Worm (Caenorhabditis elegans) whole organism, L4 larva: ENCODE data around the gene F49C12.2.

Experiments used
- ZK337.2 ChIP-seq: fragments of 200-800 bp; sonication (Bioruptor generic); IDR thresholded peaks from 2 replicates; pipeline ENCODE4 v1.3.6; 2022; ENCODE audit warnings: missing genetic modification reagents, missing genetic modification characterization, missing compliant biosample characterization
- aha-1 ChIP-seq: fragments of 150-350 bp; peaks from one replicate; lab custom pipeline; 2014; ENCODE audit warnings: missing biosample characterization, missing genetic modification characterization
- arid-1 ChIP-seq: fragments of 200-800 bp; sonication (Bioruptor generic); conservative IDR thresholded peaks from 2 replicates; pipeline ENCODE4 v1.3.6; 2022; ENCODE audit warnings: missing genetic modification reagents, missing genetic modification characterization, missing compliant biosample characterization
- ceh-20 ChIP-seq: fragments of 200-800 bp; sonication (Bioruptor generic); IDR thresholded peaks from 2 replicates; pipeline ENCODE4 v1.3.6; 2022; ENCODE audit warnings: missing genetic modification reagents, missing genetic modification characterization, missing compliant biosample characterization
- ceh-44 ChIP-seq: fragments of 200-800 bp; sonication (Bioruptor generic); IDR thresholded peaks from 2 replicates; pipeline ENCODE4 v1.3.6; 2022; ENCODE audit warnings: missing genetic modification reagents, missing genetic modification characterization, missing compliant biosample characterization
- ceh-62 ChIP-seq: sonication (generic microtip); optimal IDR thresholded peaks from 2 replicates; lab custom pipeline; 2017; ENCODE audit warnings: missing biosample characterization, missing genetic modification characterization
- ceh-82 ChIP-seq: sonication (generic microtip); optimal IDR thresholded peaks from 2 replicates; lab custom pipeline; 2017; ENCODE audit warnings: missing biosample characterization, missing genetic modification characterization
- daf-8 ChIP-seq: fragments of 200-800 bp; sonication (Bioruptor generic); IDR thresholded peaks from 2 replicates; pipeline ENCODE4 v1.3.6; 2022; ENCODE audit warnings: missing genetic modification characterization, missing compliant biosample characterization
- dmd-9 ChIP-seq: fragments of 200-800 bp; sonication (Bioruptor generic); IDR thresholded peaks from 2 replicates; pipeline ENCODE4 v1.3.6; 2022; ENCODE audit warnings: missing genetic modification reagents, missing genetic modification characterization, missing compliant biosample characterization
- dpl-1 ChIP-seq: fragments of 150-350 bp; optimal IDR thresholded peaks from 2 replicates; lab custom pipeline; 2014; ENCODE audit warnings: missing biosample characterization, missing genetic modification reagents, missing genetic modification characterization
- dve-1 ChIP-seq: sonication (generic microtip); optimal IDR thresholded peaks from 2 replicates; lab custom pipeline; 2017; ENCODE audit warnings: antibody characterized with exemption, mild to moderate bottlenecking, missing genetic modification characterization, missing compliant biosample characterization; ENCODE audit not compliant: insufficient read depth
- egl-43 ChIP-seq: fragments of 200-800 bp; sonication (Bioruptor generic); IDR thresholded peaks from 2 replicates; pipeline ENCODE4 v1.3.6; 2022; ENCODE audit warnings: missing genetic modification reagents, missing genetic modification characterization, missing compliant biosample characterization
- hif-1 ChIP-seq, 2 experiments: sonication (generic microtip); optimal IDR thresholded peaks; 2 replicates each; lab custom pipeline; 2016 to 2017; ENCODE audit warnings: missing compliant biosample characterization in 2 of 2, missing genetic modification characterization in 2 of 2, missing genetic modification reagents in 2 of 2, missing genotype in 2 of 2, mild to moderate bottlenecking in 1 of 2
- hlh-11 ChIP-seq: fragments of 200-800 bp; sonication (Bioruptor generic); optimal IDR thresholded peaks from 2 replicates; lab custom pipeline; 2018; ENCODE audit warnings: mild to moderate bottlenecking, missing genetic modification characterization, missing compliant biosample characterization
- lin-1 ChIP-seq: fragments of 200-800 bp; sonication (Bioruptor generic); IDR thresholded peaks from 2 replicates; pipeline ENCODE4 v1.3.6; 2022; ENCODE audit warnings: missing genetic modification reagents, missing genetic modification characterization, missing compliant biosample characterization
- lin-13 ChIP-seq: fragments of 150-350 bp; optimal IDR thresholded peaks from 2 replicates; lab custom pipeline; 2014; ENCODE audit warnings: missing biosample characterization, missing genetic modification reagents, missing genetic modification characterization
- lin-15B ChIP-seq: fragments of 150-350 bp; sonication (generic microtip); optimal IDR thresholded peaks from 3 replicates; lab custom pipeline; 2014; ENCODE audit warnings: missing biosample characterization, missing genetic modification characterization
- lin-29 ChIP-seq: fragments of 200-800 bp; sonication (Bioruptor generic); IDR thresholded peaks from 2 replicates; pipeline ENCODE4 v1.3.6; 2022; ENCODE audit warnings: missing genetic modification reagents, missing genetic modification characterization, missing compliant biosample characterization
- lsy-2 ChIP-seq, 2 experiments: fragments of 150-350 bp in 1 of 2; sonication (generic microtip) in 1 of 2; optimal IDR thresholded peaks; 2 replicates each; lab custom pipeline; 2014 to 2017; ENCODE audit warnings: missing biosample characterization in 2 of 2, missing genetic modification characterization in 2 of 2
- madf-5 ChIP-seq, 2 experiments: fragments of 200-800 bp; sonication (Bioruptor generic); IDR thresholded peaks; 2 replicates each; pipeline ENCODE4 v1.3.6; 2022; ENCODE audit warnings: missing compliant biosample characterization in 2 of 2, missing genetic modification characterization in 2 of 2
- madf-9 ChIP-seq: fragments of 200-800 bp; sonication (Bioruptor generic); conservative IDR thresholded peaks from 2 replicates; pipeline ENCODE4 v1.3.6; 2022; ENCODE audit warnings: missing genetic modification reagents, missing genetic modification characterization, missing compliant biosample characterization
- mxl-3 ChIP-seq: fragments of 200-800 bp; sonication (Bioruptor generic); optimal IDR thresholded peaks from 2 replicates; lab custom pipeline; 2018; ENCODE audit warnings: mild to moderate bottlenecking, missing genetic modification characterization, missing compliant biosample characterization
- nhr-102 ChIP-seq: sonication (generic microtip); optimal IDR thresholded peaks from 2 replicates; lab custom pipeline; 2016; ENCODE audit warnings: mild to moderate bottlenecking, missing genetic modification characterization, moderate library complexity, missing compliant biosample characterization
- nhr-11 ChIP-seq: fragments of 150-350 bp; optimal IDR thresholded peaks from 2 replicates; lab custom pipeline; 2014; ENCODE audit warnings: missing biosample characterization, missing genetic modification characterization
- nhr-111 ChIP-seq: fragments of 200-800 bp; sonication (Bioruptor generic); optimal IDR thresholded peaks from 2 replicates; lab custom pipeline; 2018; ENCODE audit warnings: mild to moderate bottlenecking, missing genetic modification characterization, missing compliant biosample characterization
- nhr-25 ChIP-seq: sonication (generic microtip); optimal IDR thresholded peaks from 2 replicates; lab custom pipeline; 2017; ENCODE audit warnings: missing genetic modification characterization, mild to moderate bottlenecking, missing compliant biosample characterization, antibody characterized with exemption, moderate library complexity, borderline replicate concordance; ENCODE audit not compliant: insufficient read depth
- nhr-28 ChIP-seq: fragments of 150-350 bp; optimal IDR thresholded peaks from 2 replicates; lab custom pipeline; 2014; ENCODE audit warnings: missing biosample characterization, missing genetic modification characterization
- nhr-41 ChIP-seq: fragments of 200-800 bp; sonication (Bioruptor generic); IDR thresholded peaks from 2 replicates; pipeline ENCODE4 v1.3.6; 2022; ENCODE audit warnings: missing genetic modification reagents, missing genetic modification characterization, missing compliant biosample characterization
- nhr-48 ChIP-seq: sonication (generic microtip); optimal IDR thresholded peaks from 2 replicates; lab custom pipeline; 2016; ENCODE audit warnings: mild to moderate bottlenecking, missing genetic modification characterization, missing compliant biosample characterization
- nhr-77 ChIP-seq: fragments of 150-350 bp; optimal IDR thresholded peaks from 2 replicates; lab custom pipeline; 2014; ENCODE audit warnings: missing biosample characterization, missing genetic modification characterization
- rbr-2 ChIP-seq: sonication (generic microtip); optimal IDR thresholded peaks from 2 replicates; lab custom pipeline; 2016; ENCODE audit warnings: missing genotype, missing genetic modification characterization, missing compliant biosample characterization
- sdz-12 ChIP-seq: fragments of 200-800 bp; sonication (Bioruptor generic); optimal IDR thresholded peaks from 2 replicates; lab custom pipeline; 2018; ENCODE audit warnings: mild to moderate bottlenecking, missing genetic modification characterization, missing compliant biosample characterization
- set-16 ChIP-seq: fragments of 200-800 bp; sonication (Bioruptor generic); IDR thresholded peaks from 2 replicates; pipeline ENCODE4 v1.3.6; 2022; ENCODE audit warnings: missing genetic modification reagents, missing genetic modification characterization, missing compliant biosample characterization
- skn-1 ChIP-seq: fragments of 150-350 bp; optimal IDR thresholded peaks from 2 replicates; lab custom pipeline; 2014; ENCODE audit warnings: missing biosample characterization, missing genetic modification characterization
- unc-130 ChIP-seq: sonication (generic microtip); optimal IDR thresholded peaks from 2 replicates; lab custom pipeline; 2016; ENCODE audit warnings: missing genetic modification reagents, missing genetic modification characterization, missing compliant biosample characterization
- unc-39 ChIP-seq: sonication (generic microtip); optimal IDR thresholded peaks from 2 replicates; lab custom pipeline; 2017; ENCODE audit warnings: missing biosample characterization, missing genetic modification characterization
- unc-62 ChIP-seq, 3 experiments: fragments of 150-350 bp in 1 of 3; sonication (generic microtip); optimal IDR thresholded peaks in 2 of 3; peaks in 1 of 3; 1 replicate in 1 of 3; 2 replicates in 2 of 3; lab custom pipeline; 2014 to 2017; ENCODE audit warnings: missing biosample characterization in 3 of 3, missing genetic modification characterization in 3 of 3, missing genetic modification reagents in 3 of 3, missing genotype in 1 of 3
- zip-11 ChIP-seq: fragments of 200-800 bp; sonication (Bioruptor generic); IDR thresholded peaks from 2 replicates; pipeline ENCODE4 v1.3.6; 2022; ENCODE audit warnings: missing genetic modification characterization, missing compliant biosample characterization
- zip-2 ChIP-seq: fragments of 150-350 bp; optimal IDR thresholded peaks from 2 replicates; lab custom pipeline; 2014; ENCODE audit warnings: missing biosample characterization, missing genetic modification characterization
- ztf-11 ChIP-seq: fragments of 150-350 bp; optimal IDR thresholded peaks from 2 replicates; lab custom pipeline; 2014; ENCODE audit warnings: missing biosample characterization, missing genetic modification characterization

F49C12.2 gene

ce11 chrIV:9267581-9267980 is 31.5 kb downstream of the F49C12.2 start:
- no peak for TF ChIP-seq lin-15B (tag; lab: Kevin White, UChicago)
- no peak for TF ChIP-seq nhr-41 (GFP tag; lab: Robert Waterston, UW)
- no peak for TF ChIP-seq nhr-77
- TF ChIP-seq aha-1 (tag; lab: Kevin White, UChicago): no peak
- TF ChIP-seq ceh-20 (GFP tag; lab: Robert Waterston, UW): no peak
- no peak for TF ChIP-seq ceh-44 (GFP tag; lab: Robert Waterston, UW)
- TF ChIP-seq ZK337.2 (GFP tag; lab: Robert Waterston, UW): no peak

ce11 chrIV:9266464-9266863 is 32.6 kb downstream of the F49C12.2 start, which contains the start of gene Y11D7A.19:
Y11D7A.19 (minus strand) TSS chrIV:9266564.
- TF ChIP-seq arid-1 (GFP tag; lab: Robert Waterston, UW) (no peak), nhr-25 (tag; lab: Kevin White, UChicago) (no peak), sdz-12 (no peak), nhr-77 (no peak), zip-2 (no peak), ceh-20 (GFP tag; lab: Robert Waterston, UW) (no peak), lin-1 (GFP tag; lab: Robert Waterston, UW) (no peak), dpl-1 (no peak), dmd-9 (GFP tag; lab: Robert Waterston, UW) (no peak), lsy-2 (tag; optimal IDR thresholded peaks at IDR 0.05; lab: Kevin White, UChicago) (no peak), set-16 (GFP tag; lab: Robert Waterston, UW) (no peak), unc-130 (GFP tag; lab: Kevin White, UChicago) (no peak), nhr-102 (tag; lab: Kevin White, UChicago) (no peak)
- TF ChIP-seq, all 104 proteins: peak for 0

ce11 chrIV:9264513-9264912 is 34.5 kb downstream of the F49C12.2 start:
- TF ChIP-seq lin-29 (GFP tag; lab: Robert Waterston, UW): no peak
- no peak for TF ChIP-seq sdz-12
- no peak for TF ChIP-seq lsy-2 (tag; optimal IDR thresholded peaks at IDR 0.05; lab: Kevin White, UChicago)

ce11 chrIV:9263812-9264320 is 35.2 kb downstream of the F49C12.2 start, which contains the start of gene flh-1:
flh-1 (minus strand) TSS chrIV:9264270.
- TF ChIP-seq lin-13 (GFP tag; lab: Kevin White, UChicago): no peak
- TF ChIP-seq ztf-11 (tag; lab: Kevin White, UChicago): no peak
- TF ChIP-seq set-16 (GFP tag; lab: Robert Waterston, UW): 0 out of 2 replicates have a peak, but pooled peaks have one; percentile 42
- TF ChIP-seq ceh-62 (tag; lab: Kevin White, UChicago): no peak
- TF ChIP-seq nhr-111 (GFP tag; lab: Kevin White, UChicago): no peak
- 0 out of 4 replicates have a peak, but pooled peaks of 1 of the 2 experiments have one; percentile 23 for TF ChIP-seq madf-5 (GFP tag; IDR thresholded peaks at IDR 0.05; lab: Robert Waterston, UW)
- no peak for TF ChIP-seq mxl-3 (GFP tag; lab: Kevin White, UChicago)
- TF ChIP-seq unc-39: no peak
- TF ChIP-seq egl-43 (GFP tag; lab: Robert Waterston, UW): 0 out of 2 replicates have a peak, but pooled peaks have one; percentile 34

ce11 chrIV:9262295-9262694 is 36.8 kb downstream of the F49C12.2 start:
- TF ChIP-seq nhr-28 (tag; lab: Kevin White, UChicago): no peak
- TF ChIP-seq unc-62 (GFP tag; optimal IDR thresholded peaks at IDR 0.05 in 1 of 2; lab: Kevin White, UChicago): peak in 1 of 2 experiments; percentile 92
- no peak for TF ChIP-seq unc-62 (tag; optimal IDR thresholded peaks at IDR 0.05; lab: Kevin White, UChicago)
- TF ChIP-seq dve-1: no peak
- peak; percentile 1 for TF ChIP-seq aha-1 (tag; lab: Kevin White, UChicago)

ce11 chrIV:9261687-9262086 is 37.4 kb downstream of the F49C12.2 start, which contains the start of gene col-120:
col-120 (minus strand) TSS chrIV:9261787.
- TF ChIP-seq hlh-11 (tag; lab: Kevin White, UChicago) (no peak), hif-1 (tag; optimal IDR thresholded peaks at IDR 0.05; lab: Kevin White, UChicago) (no peak), set-16 (GFP tag; lab: Robert Waterston, UW) (no peak), nhr-11 (tag; lab: Kevin White, UChicago) (no peak), dve-1 (no peak), zip-2 (no peak), lin-13 (GFP tag; lab: Kevin White, UChicago) (no peak), daf-8 (GFP tag; lab: Robert Waterston, UW) (no peak), zip-11 (GFP tag; lab: Robert Waterston, UW) (no peak), rbr-2 (tag; lab: Kevin White, UChicago) (no peak), ceh-82 (tag; lab: Kevin White, UChicago) (no peak), skn-1 (tag; lab: Kevin White, UChicago) (no peak), unc-62 (GFP tag; optimal IDR thresholded peaks at IDR 0.05 in 1 of 2; lab: Kevin White, UChicago) (peak in 1 of 2 experiments; percentile 55), unc-62 (tag; optimal IDR thresholded peaks at IDR 0.05; lab: Kevin White, UChicago) (no peak), nhr-48 (tag; lab: Kevin White, UChicago) (peak; percentile 22), madf-9 (GFP tag; lab: Robert Waterston, UW) (no peak)
